Worm (Caenorhabditis elegans) whole organism, late embryonic: ENCODE measurements around the gene sru-12.

ENCODE experiments used
- ama-1 ChIP-seq: fragments of 150-350 bp; optimal IDR thresholded peaks from 2 replicates; lab custom pipeline; 2014
- ceh-14 ChIP-seq: sonication (generic microtip); optimal IDR thresholded peaks from 2 replicates; lab custom pipeline; 2016; ENCODE audit warnings: missing genotype, missing genetic modification characterization, missing compliant biosample characterization
- ceh-19 ChIP-seq: fragments of 200-800 bp; sonication (Bioruptor generic); optimal IDR thresholded peaks from 2 replicates; lab custom pipeline; 2018; ENCODE audit warnings: mild to moderate bottlenecking, missing genetic modification characterization, missing compliant biosample characterization
- ceh-24 ChIP-seq: sonication (generic microtip); optimal IDR thresholded peaks from 2 replicates; lab custom pipeline; 2016; ENCODE audit warnings: mild to moderate bottlenecking, missing genetic modification characterization, missing compliant biosample characterization
- ceh-31 ChIP-seq: sonication (generic microtip); optimal IDR thresholded peaks from 2 replicates; lab custom pipeline; 2016; ENCODE audit warnings: missing genetic modification characterization, missing compliant biosample characterization
- ceh-48 ChIP-seq: sonication (generic microtip); optimal IDR thresholded peaks from 2 replicates; lab custom pipeline; 2016; ENCODE audit warnings: missing genetic modification characterization, inconsistent platforms, missing compliant biosample characterization
- ceh-9 ChIP-seq: sonication (generic microtip); optimal IDR thresholded peaks from 2 replicates; lab custom pipeline; 2016; ENCODE audit warnings: mild to moderate bottlenecking, missing genetic modification characterization, inconsistent platforms, missing compliant biosample characterization
- fkh-10 ChIP-seq: fragments of 150-350 bp; optimal IDR thresholded peaks from 2 replicates; lab custom pipeline; 2014; ENCODE audit warnings: missing biosample characterization, missing genetic modification reagents, missing genetic modification characterization
- pag-3 ChIP-seq: sonication (generic microtip); optimal IDR thresholded peaks from 2 replicates; lab custom pipeline; 2016; ENCODE audit warnings: missing compliant biosample characterization, missing genetic modification characterization, borderline replicate concordance
- pros-1 ChIP-seq: fragments of 150-350 bp; optimal IDR thresholded peaks from 2 replicates; lab custom pipeline; 2014; ENCODE audit warnings: missing biosample characterization, missing genetic modification reagents, missing genetic modification characterization
- syd-9 ChIP-seq: sonication (generic microtip); optimal IDR thresholded peaks from 2 replicates; lab custom pipeline; 2016; ENCODE audit warnings: mild to moderate bottlenecking, missing genetic modification characterization, moderate library complexity, missing compliant biosample characterization
- tbx-7 ChIP-seq: sonication (generic microtip); optimal IDR thresholded peaks from 2 replicates; lab custom pipeline; 2016; ENCODE audit warnings: missing genotype, missing genetic modification characterization, missing compliant biosample characterization
- unc-55 ChIP-seq: sonication (generic microtip); optimal IDR thresholded peaks from 2 replicates; lab custom pipeline; 2017; ENCODE audit warnings: missing biosample characterization, missing genetic modification reagents, missing genetic modification characterization

DNA sequence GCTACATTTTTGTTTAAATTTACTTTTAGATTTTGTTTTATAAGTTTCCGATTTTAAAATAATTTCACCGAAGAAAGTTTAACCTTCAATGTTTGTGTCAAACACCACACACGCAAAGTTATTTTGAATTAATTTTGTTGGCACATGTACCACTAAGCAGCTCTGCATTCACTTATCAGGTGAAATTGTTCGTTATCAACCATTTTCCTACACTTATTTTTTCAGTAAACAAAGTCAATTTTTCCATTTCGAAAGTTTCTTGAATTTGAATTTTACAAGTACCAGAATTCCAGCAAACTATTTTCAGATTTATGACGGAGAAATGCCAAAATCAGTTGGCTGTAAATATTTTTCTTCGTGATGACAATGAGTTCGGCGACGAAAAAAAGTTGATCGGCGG, 36.2 kb downstream of the sru-12 start, which contains the start of gene C08F11.3:
- TF ChIP-seq ama-1 (lab: Kevin White, UChicago) (no peak), ceh-19 (GFP tag; lab: Kevin White, UChicago) (no peak), ceh-14 (tag; lab: Kevin White, UChicago) (no peak), ceh-48 (tag; lab: Kevin White, UChicago) (no peak), tbx-7 (tag; lab: Kevin White, UChicago) (no peak), pag-3 (tag; lab: Kevin White, UChicago) (no peak), unc-55 (no peak), pros-1 (no peak), syd-9 (tag; lab: Kevin White, UChicago) (no peak), ceh-9 (no peak), fkh-10 (GFP tag; lab: Kevin White, UChicago) (no peak), ceh-31 (tag; lab: Kevin White, UChicago) (no peak), ceh-24 (tag; lab: Kevin White, UChicago) (no peak)
